Fruit fly (Drosophila melanogaster) whole organism, embryonic: ENCODE data around the gene wg.

ENCODE experiments used
- Asciz ChIP-seq: fragments of 200-800 bp; sonication (Bioruptor generic); optimal IDR thresholded peaks from 2 replicates; lab custom pipeline; 2017; ENCODE audit warnings: missing biosample characterization, mild to moderate bottlenecking, missing genetic modification characterization, missing genetic modification reagents
- Atf-2 ChIP-seq: fragments of 200-800 bp; sonication (Bioruptor generic); optimal IDR thresholded peaks from 2 replicates; lab custom pipeline; 2016; ENCODE audit warnings: missing biosample characterization, missing genetic modification characterization
- CG10209 ChIP-seq: fragments of 200-800 bp; sonication (Bioruptor generic); optimal IDR thresholded peaks from 3 replicates; lab custom pipeline; 2017; ENCODE audit warnings: missing biosample characterization, mild to moderate bottlenecking, missing genetic modification characterization, missing genetic modification reagents
- CG10267 ChIP-seq: fragments of 200-800 bp; sonication (Bioruptor generic); optimal IDR thresholded peaks from 2 replicates; lab custom pipeline; 2018; ENCODE audit warnings: missing biosample characterization, mild to moderate bottlenecking, missing genetic modification characterization, moderate library complexity
- CG11560 ChIP-seq: fragments of 200-800 bp; sonication (Bioruptor generic); IDR thresholded peaks from 3 replicates; pipeline ENCODE4 v1.3.6; 2022; ENCODE audit warnings: missing biosample characterization, missing genetic modification characterization
- CG12104 ChIP-seq: fragments of 200-800 bp; sonication (Bioruptor generic); optimal IDR thresholded peaks from 3 replicates; lab custom pipeline; 2016; ENCODE audit warnings: missing biosample characterization, missing genetic modification characterization
- CG12155 ChIP-seq: fragments of 200-800 bp; sonication (Bioruptor generic); optimal IDR thresholded peaks from 3 replicates; lab custom pipeline; 2016; ENCODE audit warnings: missing biosample characterization, missing genetic modification characterization
- CG12659 ChIP-seq: fragments of 200-800 bp; sonication (Bioruptor generic); optimal IDR thresholded peaks from 3 replicates; lab custom pipeline; 2017; ENCODE audit warnings: mild to moderate bottlenecking, missing biosample characterization, missing genetic modification reagents, missing genetic modification characterization
- CG12769 ChIP-seq: fragments of 200-800 bp; sonication (Bioruptor generic); optimal IDR thresholded peaks from 2 replicates; lab custom pipeline; 2019; ENCODE audit warnings: missing biosample characterization, mild to moderate bottlenecking, missing genetic modification characterization, moderate library complexity
- CG13424 ChIP-seq: fragments of 200-800 bp; sonication (Bioruptor generic); optimal IDR thresholded peaks from 2 replicates; lab custom pipeline; 2019; ENCODE audit warnings: missing biosample characterization, mild to moderate bottlenecking, missing genetic modification characterization, moderate library complexity
- CG13775 ChIP-seq: fragments of 200-800 bp; sonication (Bioruptor generic); optimal IDR thresholded peaks from 3 replicates; lab custom pipeline; 2017; ENCODE audit warnings: missing biosample characterization, mild to moderate bottlenecking, missing genetic modification characterization
- CG1647 ChIP-seq: fragments of 200-800 bp; sonication (Bioruptor generic); optimal IDR thresholded peaks from 3 replicates; lab custom pipeline; 2016; ENCODE audit warnings: missing biosample characterization, missing genetic modification characterization
- CG17612 ChIP-seq: fragments of 200-800 bp; sonication (Bioruptor generic); IDR thresholded peaks from 2 replicates; pipeline ENCODE4 v1.3.6; 2022; ENCODE audit warnings: missing biosample characterization, missing genetic modification characterization
- CG18011 ChIP-seq: fragments of 200-800 bp; sonication (Bioruptor generic); optimal IDR thresholded peaks from 2 replicates; lab custom pipeline; 2017; ENCODE audit warnings: missing biosample characterization, missing genetic modification characterization, mild to moderate bottlenecking, moderate library complexity, missing genotype
- CG30431 ChIP-seq: fragments of 200-800 bp; sonication (Bioruptor generic); optimal IDR thresholded peaks from 2 replicates; lab custom pipeline; 2017; ENCODE audit warnings: missing biosample characterization, missing genetic modification characterization
- CG3065 ChIP-seq: fragments of 200-800 bp; sonication (Bioruptor generic); optimal IDR thresholded peaks from 2 replicates; lab custom pipeline; 2016; ENCODE audit warnings: missing biosample characterization, missing genetic modification characterization
- CG3281 ChIP-seq: fragments of 200-800 bp; sonication (Bioruptor generic); optimal IDR thresholded peaks from 3 replicates; lab custom pipeline; 2017; ENCODE audit warnings: missing biosample characterization, mild to moderate bottlenecking, missing genetic modification characterization
- CG4360 ChIP-seq: fragments of 200-800 bp; sonication (Bioruptor generic); IDR thresholded peaks from 2 replicates; pipeline ENCODE4 v1.3.6; 2022; ENCODE audit warnings: missing biosample characterization, missing genetic modification characterization
- CG8290 ChIP-seq, 3 experiments: fragments of 200-800 bp; sonication (Bioruptor generic); optimal IDR thresholded peaks; 2 replicates each; lab custom pipeline; 2016 to 2019; ENCODE audit warnings: missing biosample characterization in 3 of 3, missing genetic modification characterization in 3 of 3, mild to moderate bottlenecking in 2 of 3, moderate library complexity in 1 of 3
- Dad ChIP-seq: fragments of 200-800 bp; sonication (Bioruptor generic); optimal IDR thresholded peaks from 3 replicates; lab custom pipeline; 2016; ENCODE audit warnings: missing biosample characterization, missing genetic modification characterization
- Dfd ChIP-seq, 2 experiments: fragments of >200 bp; optimal IDR thresholded peaks; 2 replicates each; lab custom pipeline; 2017; ENCODE audit warnings: missing biosample characterization in 2 of 2, missing genetic modification characterization in 2 of 2
- Dp ChIP-seq: fragments of 200-800 bp; sonication (Bioruptor generic); optimal IDR thresholded peaks from 2 replicates; lab custom pipeline; 2018; ENCODE audit warnings: missing biosample characterization, mild to moderate bottlenecking, missing genetic modification characterization, moderate library complexity
- Hr3 ChIP-seq: fragments of 200-800 bp; sonication (Bioruptor generic); optimal IDR thresholded peaks from 3 replicates; lab custom pipeline; 2016; ENCODE audit warnings: missing biosample characterization, missing genetic modification characterization
- Meics ChIP-seq: fragments of 200-800 bp; sonication (Bioruptor generic); optimal IDR thresholded peaks from 2 replicates; lab custom pipeline; 2017; ENCODE audit warnings: missing biosample characterization, mild to moderate bottlenecking, missing genetic modification characterization
- Mes4 ChIP-seq: fragments of 200-800 bp; sonication (Bioruptor generic); optimal IDR thresholded peaks from 2 replicates; lab custom pipeline; 2016; ENCODE audit warnings: missing biosample characterization, missing genetic modification characterization
- Oaz ChIP-seq: fragments of 200-800 bp; sonication (Bioruptor generic); IDR thresholded peaks from 2 replicates; pipeline ENCODE4 v1.3.6; 2022; ENCODE audit warnings: missing biosample characterization, missing genetic modification characterization
- Sox102F ChIP-seq: fragments of 200-800 bp; sonication (Bioruptor generic); optimal IDR thresholded peaks from 2 replicates; lab custom pipeline; 2018; ENCODE audit warnings: missing biosample characterization, mild to moderate bottlenecking, missing genetic modification characterization, moderate library complexity
- Ssrp ChIP-seq: fragments of 200-800 bp; sonication (Bioruptor generic); optimal IDR thresholded peaks from 2 replicates; lab custom pipeline; 2018; ENCODE audit warnings: missing biosample characterization, mild to moderate bottlenecking, missing genetic modification characterization, moderate library complexity
- al ChIP-seq: fragments of 200-800 bp; sonication (Bioruptor generic); IDR thresholded peaks from 2 replicates; pipeline ENCODE4 v1.3.6; 2022; ENCODE audit warnings: missing biosample characterization, missing genetic modification characterization
- bigmax ChIP-seq: fragments of 200-800 bp; sonication (Bioruptor generic); optimal IDR thresholded peaks from 2 replicates; lab custom pipeline; 2018; ENCODE audit warnings: missing biosample characterization, mild to moderate bottlenecking, missing genetic modification characterization
- chm ChIP-seq: fragments of 200-800 bp; sonication (Bioruptor generic); IDR thresholded peaks from 2 replicates; pipeline ENCODE4 v1.3.6; 2022; ENCODE audit warnings: missing biosample characterization, missing genetic modification characterization
- croc ChIP-seq: fragments of 200-800 bp; sonication (Bioruptor generic); conservative IDR thresholded peaks from 3 replicates; pipeline ENCODE4 v1.3.6; 2022; ENCODE audit warnings: missing biosample characterization, missing genetic modification characterization
- en ChIP-seq: fragments of 200-800 bp; sonication (Bioruptor generic); optimal IDR thresholded peaks from 2 replicates; lab custom pipeline; 2016; ENCODE audit warnings: missing biosample characterization, missing genetic modification characterization
- ewg ChIP-seq: fragments of 200-800 bp; sonication (Bioruptor generic); optimal IDR thresholded peaks from 3 replicates; lab custom pipeline; 2017; ENCODE audit warnings: mild to moderate bottlenecking, missing biosample characterization, missing genetic modification reagents, missing genetic modification characterization
- gfzf ChIP-seq: fragments of 200-800 bp; sonication (Bioruptor generic); optimal IDR thresholded peaks from 2 replicates; lab custom pipeline; 2016; ENCODE audit warnings: missing biosample characterization, mild to moderate bottlenecking, missing genetic modification characterization, moderate library complexity
- gro ChIP-seq: fragments of 200-800 bp; sonication (Bioruptor generic); optimal IDR thresholded peaks from 2 replicates; lab custom pipeline; 2016; ENCODE audit warnings: missing biosample characterization, missing genetic modification characterization
- ham ChIP-seq: fragments of 200-800 bp; sonication (Bioruptor generic); IDR thresholded peaks from 2 replicates; pipeline ENCODE4 v1.3.6; 2022; ENCODE audit warnings: missing biosample characterization, missing genetic modification characterization
- her ChIP-seq: fragments of 200-800 bp; sonication (Bioruptor generic); optimal IDR thresholded peaks from 2 replicates; lab custom pipeline; 2016; ENCODE audit warnings: missing biosample characterization, missing genetic modification characterization
- jing ChIP-seq: fragments of 200-800 bp; sonication (Bioruptor generic); optimal IDR thresholded peaks from 2 replicates; lab custom pipeline; 2018; ENCODE audit warnings: missing biosample characterization, mild to moderate bottlenecking, missing genetic modification characterization
- kay ChIP-seq: fragments of 200-800 bp; sonication (Bioruptor generic); optimal IDR thresholded peaks from 2 replicates; lab custom pipeline; 2016; ENCODE audit warnings: missing biosample characterization, missing genetic modification characterization
- mam ChIP-seq: fragments of 200-800 bp; sonication (Bioruptor generic); optimal IDR thresholded peaks from 3 replicates; lab custom pipeline; 2016; ENCODE audit warnings: missing biosample characterization, missing genetic modification characterization
- pb ChIP-seq: fragments of 200-800 bp; sonication (Bioruptor generic); optimal IDR thresholded peaks from 3 replicates; lab custom pipeline; 2016; ENCODE audit warnings: missing biosample characterization, missing genetic modification characterization
- pho ChIP-seq: fragments of 200-800 bp; sonication (Bioruptor generic); optimal IDR thresholded peaks from 2 replicates; lab custom pipeline; 2016; ENCODE audit warnings: missing biosample characterization, missing genetic modification characterization
- phol ChIP-seq: fragments of 200-800 bp; sonication (Bioruptor generic); optimal IDR thresholded peaks from 3 replicates; lab custom pipeline; 2018; ENCODE audit warnings: missing biosample characterization, mild to moderate bottlenecking, missing genetic modification characterization, moderate library complexity
- prd ChIP-seq, 3 experiments: fragments of >200 bp in 2 of 3; fragments of 200-800 bp in 1 of 3; sonication (Bioruptor generic) in 1 of 3; optimal IDR thresholded peaks in 2 of 3; IDR thresholded peaks in 1 of 3; 2 replicates in 2 of 3; 3 replicates in 1 of 3; pipeline versions ENCODE4 v1.3.6 to Lab custom; 2017 to 2022; ENCODE audit warnings: missing biosample characterization in 1 of 3, missing genetic modification characterization in 1 of 3
- ranshi ChIP-seq: fragments of 200-800 bp; sonication (Bioruptor generic); IDR thresholded peaks from 2 replicates; pipeline ENCODE4 v1.3.6; 2022; ENCODE audit warnings: missing biosample characterization, missing genetic modification characterization
- repo ChIP-seq: fragments of 200-800 bp; sonication (Bioruptor generic); optimal IDR thresholded peaks from 2 replicates; lab custom pipeline; 2016; ENCODE audit warnings: missing biosample characterization, missing genetic modification characterization
- sug ChIP-seq: fragments of 200-800 bp; optimal IDR thresholded peaks from 2 replicates; lab custom pipeline; 2019; ENCODE audit warnings: missing biosample characterization, mild to moderate bottlenecking, missing genetic modification characterization, moderate library complexity
- vvl ChIP-seq: fragments of 200-800 bp; sonication (Bioruptor generic); IDR thresholded peaks from 2 replicates; pipeline ENCODE4 v1.3.6; 2022; ENCODE audit warnings: missing biosample characterization, missing genetic modification characterization
- wek ChIP-seq: fragments of 200-800 bp; sonication (Bioruptor generic); optimal IDR thresholded peaks from 3 replicates; lab custom pipeline; 2018; ENCODE audit warnings: missing biosample characterization, mild to moderate bottlenecking, missing genetic modification characterization, moderate library complexity

wg gene

dm6 chr2L:7281430-7281829 lies 25.5 kb upstream of the wg start (continued):
- TF ChIP-seq CG10267 (tag; lab: Kevin White, UChicago) (peak; percentile 60), Dad (GFP tag; lab: Kevin White, UChicago) (peak; percentile 56), Dfd (GFP tag; optimal IDR thresholded peaks at IDR 0.05; lab: Kevin White, UChicago) (no peak), Ssrp (peak; percentile 28), CG11560 (tag; lab: Robert Waterston, UW) (0 out of 3 replicates have a peak, but pooled peaks have one; percentile 14), Meics (peak; percentile 48), mam (GFP tag; lab: Kevin White, UChicago) (peak; percentile 61), CG18011 (no peak), gro (GFP tag; lab: Kevin White, UChicago) (peak; percentile 28), CG30431 (GFP tag; lab: Kevin White, UChicago) (peak; percentile 53), vvl (peak; percentile 74), Dp (GFP tag; lab: Kevin White, UChicago) (peak; percentile 11), CG12769 (tag; lab: Kevin White, UChicago) (peak; percentile 59), CG12659 (GFP tag; lab: Kevin White, UChicago) (peak; percentile 29), CG1647 (GFP tag; lab: Kevin White, UChicago) (peak; percentile 39), CG3281 (GFP tag; lab: Kevin White, UChicago) (no peak), CG4360 (GFP tag; lab: Robert Waterston, UW) (no peak), pb (GFP tag; lab: Kevin White, UChicago) (peak; percentile 45), Mes4 (GFP tag; lab: Kevin White, UChicago) (peak; percentile 8), ewg (GFP tag; lab: Kevin White, UChicago) (peak; percentile 23), chm (GFP tag; lab: Robert Waterston, UW) (no peak), bigmax (GFP tag; lab: Kevin White, UChicago) (no peak), CG8290 (GFP tag; optimal IDR thresholded peaks at IDR 0.05; lab: Kevin White, UChicago) (peak; percentile 47), CG8290 (tag; optimal IDR thresholded peaks at IDR 0.05; lab: Kevin White, UChicago) (peak in 1 of 2 experiments; percentile 85), CG12155 (GFP tag; lab: Kevin White, UChicago) (peak; percentile 33), ham (no peak), en (GFP tag; lab: Kevin White, UChicago) (peak; percentile 34), CG13424 (peak; percentile 62), jing (GFP tag; lab: Kevin White, UChicago) (peak; percentile 16), CG10209 (GFP tag; lab: Kevin White, UChicago) (no peak), repo (peak; percentile 18), CG3065 (GFP tag; lab: Kevin White, UChicago) (peak; percentile 12), CG17612 (no peak), pho (peak; percentile 17), CG13775 (GFP tag; lab: Kevin White, UChicago) (peak; percentile 16), sug (tag; lab: Kevin White, UChicago) (peak; percentile 61), kay (GFP tag; lab: Kevin White, UChicago) (peak; percentile 12), al (GFP tag; lab: Robert Waterston, UW) (0 out of 2 replicates have a peak, but pooled peaks have one; percentile 30), Oaz (GFP tag; lab: Robert Waterston, UW) (peak; percentile 38; the same call in 1 of the 2 replicates), ranshi (no peak; the same call in 1 of the 2 replicates), Sox102F (GFP tag; lab: Kevin White, UChicago) (peak; percentile 71), wek (GFP tag; lab: Kevin White, UChicago) (no peak), gfzf (GFP tag; lab: Kevin White, UChicago) (peak; percentile 16), Asciz (GFP tag; lab: Kevin White, UChicago) (no peak), her (no peak), phol (tag; lab: Kevin White, UChicago) (peak; percentile 67), croc (peak; percentile 15; the same call in 1 of the 3 replicates), Hr3 (GFP tag; lab: Kevin White, UChicago) (peak; percentile 65), Atf-2 (GFP tag; lab: Kevin White, UChicago) (peak; percentile 44), CG12104 (GFP tag; lab: Kevin White, UChicago) (peak; percentile 33), prd (optimal IDR thresholded peaks at IDR 0.05; lab: Kevin White, UChicago) (no peak), prd (GFP tag; IDR thresholded peaks at IDR 0.05; lab: Robert Waterston, UW) (peak; percentile 73)
